Worm (Caenorhabditis elegans) whole organism, L4 larva: ENCODE results near the gene Y67H2A.2.

Experiments
- egl-27 ChIP-seq: sonication (generic microtip); optimal IDR thresholded peaks from 3 replicates; lab custom pipeline; 2017; ENCODE audit warnings: missing biosample characterization, missing genetic modification reagents, missing genetic modification characterization
- nhr-11 ChIP-seq: fragments of 150-350 bp; optimal IDR thresholded peaks from 2 replicates; lab custom pipeline; 2014; ENCODE audit warnings: missing biosample characterization, missing genetic modification characterization

DNA sequence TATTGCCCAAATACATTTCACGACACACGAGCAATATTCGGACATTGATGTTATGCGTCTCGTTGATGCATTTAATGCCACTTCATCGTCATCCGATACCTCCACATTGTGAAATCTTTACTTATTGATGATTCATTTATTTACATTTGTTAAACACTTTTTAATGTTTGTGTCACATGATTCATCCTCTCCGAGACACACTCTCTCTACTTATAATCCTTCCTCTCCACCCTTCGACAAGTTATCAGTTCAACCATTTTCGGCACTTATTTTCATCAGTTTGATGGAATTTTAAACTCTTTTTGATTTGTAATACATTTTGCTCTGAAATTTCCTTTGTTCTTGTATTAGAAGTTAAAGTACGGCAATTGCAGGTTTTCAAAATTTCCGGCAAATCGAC, 48.5 kb upstream of the Y67H2A.2 start:
- TF ChIP-seq egl-27 (tag; lab: Kevin White, UChicago), result no peak
- TF ChIP-seq nhr-11 (tag; lab: Kevin White, UChicago), result no peak
